Worm (Caenorhabditis elegans) whole organism, young adult: ENCODE data around the gene magu-1.

Experiments used
- C06A6.2 ChIP-seq: fragments of 200-800 bp; sonication (Bioruptor generic); conservative IDR thresholded peaks from 2 replicates; pipeline ENCODE4 v1.3.6; 2022; ENCODE audit warnings: missing genetic modification characterization, missing compliant biosample characterization
- D2030.7 ChIP-seq: fragments of 200-800 bp; sonication (Bioruptor generic); IDR thresholded peaks from 2 replicates; pipeline ENCODE4 v1.3.6; 2022; ENCODE audit warnings: missing genetic modification reagents, missing genetic modification characterization, missing compliant biosample characterization
- F49E8.2 ChIP-seq: sonication (generic microtip); optimal IDR thresholded peaks from 3 replicates; lab custom pipeline; 2017; ENCODE audit warnings: missing genetic modification characterization, mild to moderate bottlenecking, missing compliant biosample characterization, antibody characterized with exemption, moderate library complexity; ENCODE audit not compliant: insufficient read depth
- F57C9.4 ChIP-seq: sonication (generic microtip); optimal IDR thresholded peaks from 2 replicates; lab custom pipeline; 2017; ENCODE audit warnings: mild to moderate bottlenecking, missing genetic modification characterization, missing compliant biosample characterization
- Y79H2A.3 ChIP-seq: fragments of 200-800 bp; sonication (Bioruptor generic); conservative IDR thresholded peaks from 2 replicates; pipeline ENCODE4 v1.3.6; 2022; ENCODE audit warnings: missing genetic modification reagents, missing genetic modification characterization, missing compliant biosample characterization
- ama-1 ChIP-seq, 3 experiments: fragments of 150-350 bp in 1 of 3; sonication (generic microtip) in 2 of 3; optimal IDR thresholded peaks; 2 replicates each; lab custom pipeline; 2014 to 2018; ENCODE audit warnings: missing biosample characterization in 2 of 3, missing genetic modification characterization in 2 of 3, missing genetic modification reagents in 2 of 3
- aptf-2 ChIP-seq: fragments of 200-800 bp; sonication (Bioruptor generic); conservative IDR thresholded peaks from 2 replicates; pipeline ENCODE4 v1.3.6; 2022; ENCODE audit warnings: missing genetic modification reagents, missing genetic modification characterization, missing compliant biosample characterization
- atf-7 ChIP-seq: sonication (generic microtip); optimal IDR thresholded peaks from 2 replicates; lab custom pipeline; 2017; ENCODE audit warnings: mild to moderate bottlenecking, missing genetic modification characterization, missing compliant biosample characterization
- athp-1 ChIP-seq: sonication (generic microtip); optimal IDR thresholded peaks from 2 replicates; lab custom pipeline; 2017; ENCODE audit warnings: mild to moderate bottlenecking, missing genetic modification characterization, missing compliant biosample characterization
- attf-5 ChIP-seq: fragments of 200-800 bp; sonication (Bioruptor generic); optimal IDR thresholded peaks from 2 replicates; lab custom pipeline; 2018; ENCODE audit warnings: mild to moderate bottlenecking, missing genetic modification characterization, missing compliant biosample characterization
- bed-1 ChIP-seq: fragments of 200-800 bp; sonication (Bioruptor generic); IDR thresholded peaks from 2 replicates; pipeline ENCODE4 v1.3.6; 2022; ENCODE audit warnings: missing genetic modification reagents, missing genetic modification characterization, missing compliant biosample characterization
- bed-2 ChIP-seq: fragments of 200-800 bp; sonication (Bioruptor generic); IDR thresholded peaks from 2 replicates; pipeline ENCODE4 v1.3.6; 2022; ENCODE audit warnings: missing genetic modification reagents, missing genetic modification characterization, missing compliant biosample characterization
- cebp-1 ChIP-seq, 2 experiments: fragments of 200-800 bp in 1 of 2; sonication (Bioruptor generic) in 1 of 2; sonication (generic microtip) in 1 of 2; IDR thresholded peaks in 1 of 2; optimal IDR thresholded peaks in 1 of 2; 2 replicates each; pipeline versions ENCODE4 v1.3.6 to Lab custom; 2017 to 2022; ENCODE audit warnings: missing compliant biosample characterization in 2 of 2, missing genetic modification characterization in 2 of 2, mild to moderate bottlenecking in 1 of 2, missing genetic modification reagents in 1 of 2, moderate library complexity in 1 of 2
- ceh-40 ChIP-seq: fragments of 200-800 bp; sonication (Bioruptor generic); IDR thresholded peaks from 2 replicates; pipeline ENCODE4 v1.3.6; 2022; ENCODE audit warnings: missing genetic modification characterization, missing compliant biosample characterization
- ceh-58 ChIP-seq: fragments of 200-800 bp; sonication (Bioruptor generic); IDR thresholded peaks from 2 replicates; pipeline ENCODE4 v1.3.6; 2022; ENCODE audit warnings: missing genetic modification characterization, missing compliant biosample characterization
- ceh-79 ChIP-seq: sonication (generic microtip); optimal IDR thresholded peaks from 2 replicates; lab custom pipeline; 2017; ENCODE audit warnings: mild to moderate bottlenecking, missing genetic modification characterization, missing compliant biosample characterization
- dpff-1 ChIP-seq: sonication (generic microtip); optimal IDR thresholded peaks from 2 replicates; lab custom pipeline; 2017; ENCODE audit warnings: mild to moderate bottlenecking, missing genetic modification characterization, missing compliant biosample characterization
- dpl-1 ChIP-seq: fragments of 150-350 bp; optimal IDR thresholded peaks from 2 replicates; lab custom pipeline; 2014; ENCODE audit warnings: missing biosample characterization, missing genetic modification reagents, missing genetic modification characterization
- efl-1 ChIP-seq: fragments of 150-350 bp; optimal IDR thresholded peaks from 2 replicates; lab custom pipeline; 2014; ENCODE audit warnings: missing biosample characterization, missing genetic modification reagents, missing genetic modification characterization
- egrh-3 ChIP-seq: fragments of 200-800 bp; sonication (Bioruptor generic); IDR thresholded peaks from 2 replicates; pipeline ENCODE4 v1.3.6; 2022; ENCODE audit warnings: missing genetic modification reagents, missing genetic modification characterization, missing compliant biosample characterization
- hlh-26 ChIP-seq: fragments of 200-800 bp; sonication (Bioruptor generic); conservative IDR thresholded peaks from 2 replicates; pipeline ENCODE4 v1.3.6; 2022; ENCODE audit warnings: missing genetic modification reagents, missing genetic modification characterization, missing compliant biosample characterization
- hmg-1.2 ChIP-seq: fragments of 200-800 bp; sonication (Bioruptor generic); IDR thresholded peaks from 2 replicates; pipeline ENCODE4 v1.3.6; 2022; ENCODE audit warnings: missing genetic modification reagents, missing genetic modification characterization, missing compliant biosample characterization
- lin-35 ChIP-seq, 3 experiments: fragments of 150-350 bp in 2 of 3; sonication (generic microtip) in 1 of 3; optimal IDR thresholded peaks; 2 replicates each; lab custom pipeline; 2014 to 2018; ENCODE audit warnings: missing biosample characterization in 3 of 3, missing genetic modification characterization in 3 of 3, missing genetic modification reagents in 3 of 3
- lin-54 ChIP-seq: fragments of 200-800 bp; sonication (Bioruptor generic); optimal IDR thresholded peaks from 2 replicates; lab custom pipeline; 2018; ENCODE audit warnings: mild to moderate bottlenecking, missing genetic modification characterization, missing compliant biosample characterization
- lsl-1 ChIP-seq: fragments of 200-800 bp; sonication (Bioruptor generic); optimal IDR thresholded peaks from 2 replicates; lab custom pipeline; 2018; ENCODE audit warnings: mild to moderate bottlenecking, missing genetic modification characterization, moderate library complexity, missing compliant biosample characterization
- lsy-27 ChIP-seq: sonication (generic microtip); optimal IDR thresholded peaks from 2 replicates; lab custom pipeline; 2017; ENCODE audit warnings: missing genetic modification characterization, mild to moderate bottlenecking, missing compliant biosample characterization, antibody characterized with exemption, missing genotype, borderline replicate concordance; ENCODE audit not compliant: insufficient read depth
- madf-6 ChIP-seq: fragments of 200-800 bp; sonication (Bioruptor generic); IDR thresholded peaks from 2 replicates; pipeline ENCODE4 v1.3.6; 2022; ENCODE audit warnings: missing genetic modification reagents, missing genetic modification characterization, missing compliant biosample characterization
- mcd-1 ChIP-seq: fragments of 200-800 bp; sonication (Bioruptor generic); IDR thresholded peaks from 2 replicates; pipeline ENCODE4 v1.3.6; 2022; ENCODE audit warnings: missing genetic modification reagents, missing genetic modification characterization, missing compliant biosample characterization
- mxl-1 ChIP-seq: sonication (generic microtip); optimal IDR thresholded peaks from 2 replicates; lab custom pipeline; 2016; ENCODE audit warnings: missing genetic modification characterization, missing compliant biosample characterization
- nhr-90 ChIP-seq: sonication (generic microtip); optimal IDR thresholded peaks from 2 replicates; lab custom pipeline; 2016; ENCODE audit warnings: missing genotype, mild to moderate bottlenecking, missing genetic modification characterization, missing compliant biosample characterization
- pha-4 ChIP-seq: fragments of 150-350 bp; sonication (generic microtip); optimal IDR thresholded peaks from 2 replicates; lab custom pipeline; 2014; ENCODE audit warnings: missing biosample characterization, missing genetic modification reagents, missing genetic modification characterization
- rcor-1 ChIP-seq: fragments of 200-800 bp; sonication (Bioruptor generic); IDR thresholded peaks from 2 replicates; pipeline ENCODE4 v1.3.6; 2022; ENCODE audit warnings: missing genetic modification reagents, missing genetic modification characterization, missing compliant biosample characterization
- repo-1 ChIP-seq: sonication (generic microtip); optimal IDR thresholded peaks from 2 replicates; lab custom pipeline; 2017; ENCODE audit warnings: mild to moderate bottlenecking, missing genetic modification characterization, missing compliant biosample characterization
- sdz-38 ChIP-seq: sonication (generic microtip); optimal IDR thresholded peaks from 2 replicates; lab custom pipeline; 2016; ENCODE audit warnings: missing genotype, missing genetic modification characterization, missing compliant biosample characterization
- somi-1 ChIP-seq: fragments of 200-800 bp; sonication (Bioruptor generic); optimal IDR thresholded peaks from 2 replicates; lab custom pipeline; 2018; ENCODE audit warnings: mild to moderate bottlenecking, missing genetic modification characterization, missing compliant biosample characterization
- unc-130 ChIP-seq: sonication (generic microtip); optimal IDR thresholded peaks from 2 replicates; lab custom pipeline; 2016; ENCODE audit warnings: missing genetic modification reagents, missing genetic modification characterization, missing compliant biosample characterization

magu-1 gene

DNA sequence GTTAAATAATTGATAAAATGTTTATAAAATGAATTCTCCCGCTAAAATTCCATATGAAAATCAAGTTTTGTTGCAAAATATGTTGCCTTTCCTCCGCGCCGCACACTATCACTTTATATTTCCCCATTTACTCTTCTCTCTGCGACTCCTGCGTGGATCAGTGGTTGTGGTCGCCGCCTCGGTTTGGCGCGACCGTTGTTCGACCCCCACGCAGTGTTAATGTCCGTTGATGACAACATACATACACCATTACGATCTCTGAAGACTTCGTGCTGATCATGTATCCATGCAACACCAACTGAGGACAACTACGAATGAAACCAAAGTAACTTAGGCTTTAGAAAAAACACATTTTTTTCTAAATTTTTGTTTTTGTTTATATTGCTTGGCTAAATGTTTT is 31.1 kb upstream of the magu-1 start (continued):
- peak; percentile 45; the same call in 1 of the 2 replicates for TF ChIP-seq cebp-1 (GFP tag; IDR thresholded peaks at IDR 0.05; lab: Robert Waterston, UW)
- TF ChIP-seq cebp-1 (tag; optimal IDR thresholded peaks at IDR 0.05; lab: Kevin White, UChicago): peak; percentile 84
- peak; percentile 76; the same call in 1 of the 2 replicates for TF ChIP-seq Y79H2A.3
- TF ChIP-seq rcor-1: peak; percentile 87
- peak; percentile 63; the same call in 1 of the 2 replicates for TF ChIP-seq ceh-40 (GFP tag; lab: Robert Waterston, UW)
- TF ChIP-seq aptf-2 (GFP tag; lab: Robert Waterston, UW): 0 out of 2 replicates have a peak, but pooled peaks have one; percentile 51
- TF ChIP-seq mxl-1 (tag; lab: Kevin White, UChicago): peak; percentile 90
- peak; percentile 85 for TF ChIP-seq lsy-27 (tag; lab: Kevin White, UChicago)
- TF ChIP-seq dpff-1: peak; percentile 29
- peak; percentile 89 for TF ChIP-seq unc-130
- TF ChIP-seq egrh-3 (GFP tag; lab: Robert Waterston, UW): peak; percentile 54; the same call in 1 of the 2 replicates
- 0 out of 2 replicates have a peak, but pooled peaks have one; percentile 71 for TF ChIP-seq bed-1 (GFP tag; lab: Robert Waterston, UW)
- TF ChIP-seq pha-4 (tag; lab: Kevin White, UChicago): no peak
- TF ChIP-seq D2030.7 (GFP tag; lab: Robert Waterston, UW): peak; percentile 87
- peak; percentile 50 for TF ChIP-seq F49E8.2
- peak; percentile 34 for TF ChIP-seq F57C9.4 (tag; lab: Kevin White, UChicago)

DNA sequence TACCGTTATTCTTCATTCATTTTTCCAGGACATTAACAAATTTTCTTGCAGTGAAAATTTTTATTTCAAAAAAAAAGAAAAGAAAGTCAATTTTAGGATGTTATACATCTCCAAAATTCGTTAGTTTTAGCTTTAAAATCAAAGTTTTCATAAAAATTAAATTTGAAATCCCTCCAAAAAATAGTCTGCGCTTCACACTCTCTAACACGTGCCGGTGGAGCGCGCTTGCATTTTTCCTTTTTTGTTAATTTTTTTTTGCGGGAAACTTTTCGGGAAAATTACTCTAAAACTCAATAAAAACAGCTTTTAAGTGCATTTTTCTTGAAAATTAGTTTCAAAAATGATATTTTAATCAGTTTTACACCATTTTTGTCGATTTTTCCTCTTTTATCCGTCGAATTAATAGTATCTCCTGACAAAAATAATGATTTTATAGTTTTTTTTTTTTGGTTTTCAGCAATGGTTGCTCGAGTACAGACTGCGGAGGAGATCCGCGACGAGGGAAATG is 19.6 kb upstream of the magu-1 start, which contains the start of gene unc-45:
TSS of gene unc-45 (plus strand) at position 458 of the 508 bp plus-strand sequence.
- no peak for TF ChIP-seq nhr-90 (tag; lab: Kevin White, UChicago)
- peak; percentile 47; the same call in 1 of the 2 replicates for TF ChIP-seq madf-6 (GFP tag; lab: Robert Waterston, UW)
- peak; percentile 82 for TF ChIP-seq efl-1 (GFP tag; lab: Kevin White, UChicago)
- TF ChIP-seq repo-1 (tag; lab: Kevin White, UChicago): no peak
- TF ChIP-seq attf-5: no peak
- TF ChIP-seq hmg-1.2: peak; percentile 92
- TF ChIP-seq ceh-79: no peak
- TF ChIP-seq lsl-1 (GFP tag; lab: Kevin White, UChicago): peak; percentile 29
- TF ChIP-seq ceh-58: no peak
- TF ChIP-seq lin-35 (GFP tag; optimal IDR thresholded peaks at IDR 0.05; lab: Kevin White, UChicago): peak in 1 of 3 experiments; percentile 69
- no peak for TF ChIP-seq C06A6.2 (GFP tag; lab: Robert Waterston, UW)
- no peak for TF ChIP-seq hlh-26
- TF ChIP-seq lin-54: peak; percentile 71
- TF ChIP-seq D2030.7 (GFP tag; lab: Robert Waterston, UW): peak; percentile 15; the same call in 1 of the 2 replicates
- TF ChIP-seq mcd-1 (GFP tag; lab: Robert Waterston, UW): peak; percentile 89
- TF ChIP-seq sdz-38 (tag; lab: Kevin White, UChicago): no peak
- TF ChIP-seq dpl-1 (GFP tag; lab: Kevin White, UChicago): peak; percentile 67
- TF ChIP-seq athp-1 (tag; lab: Kevin White, UChicago): no peak
- TF ChIP-seq egrh-3 (GFP tag; lab: Robert Waterston, UW): no peak

DNA sequence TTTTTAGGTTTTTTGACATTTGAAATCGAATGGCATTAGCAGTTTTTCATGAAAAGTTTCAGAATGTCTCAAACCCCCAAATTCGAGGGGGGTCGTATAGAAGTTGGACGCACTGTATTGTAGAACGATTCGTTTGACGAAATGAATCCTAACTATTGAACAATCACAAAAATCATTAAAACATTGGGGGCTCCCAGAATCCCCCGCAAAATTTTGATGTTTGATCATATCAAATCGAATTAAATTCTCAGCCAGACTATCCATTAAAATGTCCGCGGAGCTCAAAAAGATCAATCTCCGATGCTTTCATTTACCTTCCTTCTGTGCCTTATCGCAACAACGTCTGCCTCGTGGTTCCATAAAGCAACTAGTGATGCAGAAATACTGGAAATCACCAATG is 17.0 kb upstream of the magu-1 start, which contains the start of gene F30H5.5:
TSS of gene F30H5.5 (plus strand) at position 301 of the 400 bp plus-strand sequence.
- no peak for TF ChIP-seq atf-7 (tag; lab: Kevin White, UChicago)
- TF ChIP-seq somi-1: no peak
- TF ChIP-seq bed-2: no peak
- no peak for TF ChIP-seq ama-1 (optimal IDR thresholded peaks at IDR 0.05; lab: Kevin White, UChicago)
- no peak for TF ChIP-seq ama-1 (GFP tag; optimal IDR thresholded peaks at IDR 0.05; lab: Kevin White, UChicago)
- TF ChIP-seq nhr-90 (tag; lab: Kevin White, UChicago): no peak
- no peak for TF ChIP-seq rcor-1
- no peak for TF ChIP-seq lsl-1 (GFP tag; lab: Kevin White, UChicago)
- TF ChIP-seq, all 124 proteins: peak for 0
